ENCODE assay signal across 1 fruit fly cellular context in genomic region chr2L:2184129-2184528, dm6.
TF ChIP-seq lines count a peak whose summit lies in the region.

No protein-coding gene starts in this region.

TF ChIP-seq in whole organism, prepupa, 60 proteins besides CTCF, POLR2A, EP300 and RAD21 (continued from another document):
- TF ChIP-seq CG3919 (GFP tag; optimal IDR thresholded peaks at IDR 0.05; lab: Kevin White, UChicago) = no peak
- TF ChIP-seq CG6163 (GFP tag; IDR thresholded peaks at IDR 0.05; lab: Robert Waterston, UW) = 0 out of 3 replicates have a peak, but pooled peaks have one; percentile 19
- no peak for TF ChIP-seq Ets96B (tag; optimal IDR thresholded peaks at IDR 0.05; lab: Kevin White, UChicago)
- no peak for TF ChIP-seq OdsH (GFP tag; optimal IDR thresholded peaks at IDR 0.05; lab: Kevin White, UChicago)
- no peak for TF ChIP-seq fd59A (GFP tag; optimal IDR thresholded peaks at IDR 0.05; lab: Kevin White, UChicago)
- no peak for TF ChIP-seq fd85E (GFP tag; optimal IDR thresholded peaks at IDR 0.05; lab: Kevin White, UChicago)
- peak; percentile 42 for TF ChIP-seq pdm3 (GFP tag; optimal IDR thresholded peaks at IDR 0.05; lab: Kevin White, UChicago)
- no peak for TF ChIP-seq CG8319 (GFP tag; optimal IDR thresholded peaks at IDR 0.05; lab: Kevin White, UChicago)
- TF ChIP-seq Blimp-1 (GFP tag; optimal IDR thresholded peaks at IDR 0.05; lab: Kevin White, UChicago) = no peak
- TF ChIP-seq CG6808 (GFP tag; optimal IDR thresholded peaks at IDR 0.05; lab: Kevin White, UChicago) = no peak
- TF ChIP-seq Sox14 (GFP tag; optimal IDR thresholded peaks at IDR 0.05; lab: Kevin White, UChicago) = no peak
- no peak for TF ChIP-seq acj6 (GFP tag; optimal IDR thresholded peaks at IDR 0.05; lab: Kevin White, UChicago)
- TF ChIP-seq esn (GFP tag; optimal IDR thresholded peaks at IDR 0.05; lab: Kevin White, UChicago) = no peak
- no peak for TF ChIP-seq CG16779 (tag; optimal IDR thresholded peaks at IDR 0.05; lab: Kevin White, UChicago)
- no peak for TF ChIP-seq achi (GFP tag; optimal IDR thresholded peaks at IDR 0.05; lab: Kevin White, UChicago)
- peak; percentile 50; the same call in 1 of the 2 replicates for TF ChIP-seq CG11294 (GFP tag; IDR thresholded peaks at IDR 0.05; lab: Robert Waterston, UW)
- TF ChIP-seq Hr39 (GFP tag; optimal IDR thresholded peaks at IDR 0.05; lab: Kevin White, UChicago) = peak; percentile 34
- TF ChIP-seq CG4318 (GFP tag; optimal IDR thresholded peaks at IDR 0.05; lab: Kevin White, UChicago) = peak; percentile 41
- no peak for TF ChIP-seq Eip75B (GFP tag; optimal IDR thresholded peaks at IDR 0.05; lab: Kevin White, UChicago)
- TF ChIP-seq Gug (GFP tag; IDR thresholded peaks at IDR 0.05; lab: Robert Waterston, UW) = no peak
- TF ChIP-seq salr (GFP tag; optimal IDR thresholded peaks at IDR 0.05; lab: Kevin White, UChicago) = no peak
- TF ChIP-seq cyc (GFP tag; optimal IDR thresholded peaks at IDR 0.05; lab: Kevin White, UChicago) = no peak
- no peak for TF ChIP-seq CG34406 (GFP tag; optimal IDR thresholded peaks at IDR 0.05; lab: Kevin White, UChicago)
- no peak for TF ChIP-seq CG11902 (GFP tag; optimal IDR thresholded peaks at IDR 0.05; lab: Kevin White, UChicago)
- peak; percentile 4 for TF ChIP-seq Ets21C (GFP tag; optimal IDR thresholded peaks at IDR 0.05; lab: Kevin White, UChicago)
- peak; percentile 59 for TF ChIP-seq CG15336 (GFP tag; IDR thresholded peaks at IDR 0.05; lab: Robert Waterston, UW)
